Worm (Caenorhabditis elegans) whole organism, L3 larva: ENCODE results near the gene Y57A10B.7.

ENCODE experiments used
- R02D3.7 ChIP-seq: fragments of 150-350 bp; optimal IDR thresholded peaks from 2 replicates; lab custom pipeline; 2014; ENCODE audit warnings: missing biosample characterization, missing genetic modification characterization
- ZK546.5 ChIP-seq: sonication (generic microtip); optimal IDR thresholded peaks from 2 replicates; lab custom pipeline; 2017; ENCODE audit warnings: missing biosample characterization, missing genetic modification characterization
- aly-2 ChIP-seq: fragments of 150-350 bp; optimal IDR thresholded peaks from 2 replicates; lab custom pipeline; 2014; ENCODE audit warnings: missing biosample characterization, missing genetic modification characterization
- ama-1 ChIP-seq: fragments of 150-350 bp; optimal IDR thresholded peaks from 2 replicates; lab custom pipeline; 2018
- ceh-16 ChIP-seq: sonication (generic microtip); optimal IDR thresholded peaks from 2 replicates; lab custom pipeline; 2017; ENCODE audit warnings: missing biosample characterization, missing genetic modification characterization
- ceh-28 ChIP-seq: fragments of 150-350 bp; optimal IDR thresholded peaks from 2 replicates; lab custom pipeline; 2014; ENCODE audit warnings: missing biosample characterization, missing genetic modification reagents, missing genetic modification characterization
- ceh-82 ChIP-seq: fragments of 150-350 bp; optimal IDR thresholded peaks from 2 replicates; lab custom pipeline; 2014; ENCODE audit warnings: missing biosample characterization, missing genetic modification characterization
- ceh-9 ChIP-seq: sonication (generic microtip); optimal IDR thresholded peaks from 2 replicates; lab custom pipeline; 2018; ENCODE audit warnings: missing biosample characterization, missing genetic modification characterization
- daf-12 ChIP-seq: fragments of 150-350 bp; optimal IDR thresholded peaks from 2 replicates; lab custom pipeline; 2014; ENCODE audit warnings: missing biosample characterization, missing genetic modification reagents, missing genetic modification characterization
- egl-27 ChIP-seq: sonication (generic microtip); optimal IDR thresholded peaks from 4 replicates; lab custom pipeline; 2017; ENCODE audit warnings: missing biosample characterization, missing genetic modification reagents, missing genetic modification characterization
- elt-1 ChIP-seq: fragments of 150-350 bp; optimal IDR thresholded peaks from 2 replicates; lab custom pipeline; 2014; ENCODE audit warnings: missing biosample characterization, missing genetic modification characterization
- elt-2 ChIP-seq: sonication (generic microtip); optimal IDR thresholded peaks from 2 replicates; lab custom pipeline; 2016; ENCODE audit warnings: missing genetic modification reagents, mild to moderate bottlenecking, missing genetic modification characterization, missing compliant biosample characterization
- fkh-10 ChIP-seq: sonication (generic microtip); optimal IDR thresholded peaks from 2 replicates; lab custom pipeline; 2017; ENCODE audit warnings: missing biosample characterization, missing genetic modification reagents, missing genetic modification characterization
- fos-1 ChIP-seq: fragments of 150-350 bp; optimal IDR thresholded peaks from 2 replicates; lab custom pipeline; 2014; ENCODE audit warnings: missing biosample characterization, missing genetic modification characterization
- jun-1 ChIP-seq: fragments of 150-350 bp; optimal IDR thresholded peaks from 2 replicates; lab custom pipeline; 2014; ENCODE audit warnings: missing biosample characterization, missing genetic modification reagents, missing genetic modification characterization
- lin-15B ChIP-seq: fragments of 150-350 bp; optimal IDR thresholded peaks from 2 replicates; lab custom pipeline; 2014; ENCODE audit warnings: missing biosample characterization, missing genetic modification characterization
- lin-39 ChIP-seq: fragments of 150-350 bp; optimal IDR thresholded peaks from 2 replicates; lab custom pipeline; 2018; ENCODE audit warnings: missing biosample characterization, missing genetic modification reagents, missing genetic modification characterization
- lsy-12 ChIP-seq: sonication (generic microtip); optimal IDR thresholded peaks from 2 replicates; lab custom pipeline; 2016; ENCODE audit warnings: mild to moderate bottlenecking, missing genetic modification characterization, missing compliant biosample characterization
- mdl-1 ChIP-seq: fragments of 150-350 bp; optimal IDR thresholded peaks from 2 replicates; lab custom pipeline; 2014; ENCODE audit warnings: missing biosample characterization, missing genetic modification characterization
- mml-1 ChIP-seq: fragments of 150-350 bp; sonication (generic microtip); optimal IDR thresholded peaks from 3 replicates; lab custom pipeline; 2014; ENCODE audit warnings: missing biosample characterization, missing genetic modification characterization
- nfya-1 ChIP-seq: sonication (generic microtip); optimal IDR thresholded peaks from 2 replicates; lab custom pipeline; 2017; ENCODE audit warnings: missing genetic modification characterization, mild to moderate bottlenecking, missing compliant biosample characterization, antibody characterized with exemption, moderate library complexity; ENCODE audit not compliant: insufficient read depth
- nhr-12 ChIP-seq: fragments of 150-350 bp; optimal IDR thresholded peaks from 2 replicates; lab custom pipeline; 2014; ENCODE audit warnings: missing biosample characterization, missing genetic modification characterization
- nhr-23 ChIP-seq: fragments of 150-350 bp; optimal IDR thresholded peaks from 2 replicates; lab custom pipeline; 2014; ENCODE audit warnings: missing biosample characterization, missing genetic modification reagents, missing genetic modification characterization
- nhr-25 ChIP-seq: sonication (generic microtip); optimal IDR thresholded peaks from 2 replicates; lab custom pipeline; 2017; ENCODE audit warnings: missing biosample characterization, missing genetic modification characterization
- nhr-28 ChIP-seq: fragments of 150-350 bp; optimal IDR thresholded peaks from 2 replicates; lab custom pipeline; 2014; ENCODE audit warnings: missing biosample characterization, missing genetic modification characterization
- nhr-43 ChIP-seq: sonication (generic microtip); optimal IDR thresholded peaks from 2 replicates; lab custom pipeline; 2016; ENCODE audit warnings: mild to moderate bottlenecking, missing genetic modification characterization, missing compliant biosample characterization; ENCODE audit not compliant: poor library complexity, severe bottlenecking
- nhr-67 ChIP-seq: fragments of 150-350 bp; optimal IDR thresholded peaks from 2 replicates; lab custom pipeline; 2014; ENCODE audit warnings: missing biosample characterization, missing genetic modification characterization
- nhr-77 ChIP-seq: fragments of 150-350 bp; optimal IDR thresholded peaks from 2 replicates; lab custom pipeline; 2014; ENCODE audit warnings: missing biosample characterization, missing genetic modification characterization
- pha-4 ChIP-seq: fragments of 150-350 bp; optimal IDR thresholded peaks from 2 replicates; lab custom pipeline; 2014; ENCODE audit warnings: missing biosample characterization, missing genetic modification reagents, missing genetic modification characterization
- pqm-1 ChIP-seq: fragments of 150-350 bp; optimal IDR thresholded peaks from 2 replicates; lab custom pipeline; 2017; ENCODE audit warnings: missing biosample characterization, missing genetic modification characterization, inconsistent platforms
- sea-2 ChIP-seq: fragments of 150-350 bp; sonication (generic microtip); optimal IDR thresholded peaks from 4 replicates; lab custom pipeline; 2014; ENCODE audit warnings: missing biosample characterization, missing genetic modification reagents, missing genetic modification characterization
- skn-1 ChIP-seq: fragments of 150-350 bp; optimal IDR thresholded peaks from 2 replicates; lab custom pipeline; 2014; ENCODE audit warnings: missing biosample characterization, missing genetic modification characterization
- snpc-4 ChIP-seq: fragments of 150-350 bp; optimal IDR thresholded peaks from 2 replicates; lab custom pipeline; 2014; ENCODE audit warnings: missing biosample characterization, missing genetic modification characterization
- tbx-2 ChIP-seq: sonication (generic microtip); optimal IDR thresholded peaks from 2 replicates; lab custom pipeline; 2016; ENCODE audit warnings: mild to moderate bottlenecking, missing genetic modification characterization, missing compliant biosample characterization
- unc-39 ChIP-seq: sonication (generic microtip); optimal IDR thresholded peaks from 4 replicates; lab custom pipeline; 2017; ENCODE audit warnings: missing biosample characterization, missing genetic modification characterization
- unc-62 ChIP-seq: fragments of 150-350 bp; sonication (generic microtip); optimal IDR thresholded peaks from 4 replicates; lab custom pipeline; 2014; ENCODE audit warnings: missing biosample characterization, missing genetic modification reagents, missing genetic modification characterization
- ztf-11 ChIP-seq: fragments of 150-350 bp; optimal IDR thresholded peaks from 2 replicates; lab custom pipeline; 2014; ENCODE audit warnings: missing biosample characterization, missing genetic modification characterization
- ztf-4 ChIP-seq: fragments of 150-350 bp; optimal IDR thresholded peaks from 2 replicates; lab custom pipeline; 2014; ENCODE audit warnings: missing biosample characterization, missing genetic modification characterization

Y57A10B.7 gene

DNA sequence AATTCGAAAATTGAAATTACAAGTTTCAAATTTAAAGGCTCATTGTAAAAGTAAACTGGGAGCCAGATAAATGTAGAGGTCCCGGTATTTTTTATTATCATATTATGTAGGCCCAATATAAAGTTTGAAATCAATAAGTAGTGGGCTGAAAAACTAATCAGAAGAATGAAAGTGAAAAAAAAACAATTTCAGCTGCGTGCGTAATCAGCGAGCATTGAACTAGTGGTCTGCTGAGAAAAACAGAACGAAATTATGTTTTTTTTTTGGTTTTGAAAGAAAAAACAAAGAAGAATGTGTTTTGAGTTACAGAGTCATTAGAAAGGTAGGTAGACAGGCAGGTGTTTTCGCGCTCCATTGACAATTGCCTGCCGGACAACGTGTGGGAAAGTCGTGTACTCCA is 15.1 kb upstream of the Y57A10B.7 start, which contains the start of gene sre-31:
Gene sre-31 (minus strand): TSS at position 101 of the 400 bp plus-strand sequence.
- TF ChIP-seq unc-62 (GFP tag; lab: Kevin White, UChicago) = no peak
- TF ChIP-seq nhr-67 (tag; lab: Kevin White, UChicago) = no peak
- no peak for TF ChIP-seq mdl-1
- TF ChIP-seq ama-1 (lab: Kevin White, UChicago) = no peak
- TF ChIP-seq ceh-16 (tag; lab: Kevin White, UChicago) = no peak

ce11 chrII:12406394-12406793 is 12.8 kb upstream of the Y57A10B.7 start, which contains the start of gene sre-30:
TSS of gene sre-30 (minus strand) at chrII:12406494.
- TF ChIP-seq elt-2 (tag; lab: Kevin White, UChicago) (no peak), mdl-1 (no peak), snpc-4 (no peak), nhr-67 (tag; lab: Kevin White, UChicago) (no peak), aly-2 (tag; lab: Kevin White, UChicago) (no peak), fos-1 (no peak), egl-27 (tag; lab: Kevin White, UChicago) (no peak), nfya-1 (no peak), R02D3.7 (tag; lab: Kevin White, UChicago) (no peak), ceh-9 (tag; lab: Kevin White, UChicago) (no peak), ceh-16 (tag; lab: Kevin White, UChicago) (no peak), ztf-4 (tag; lab: Kevin White, UChicago) (no peak), lin-15B (no peak), jun-1 (tag; lab: Kevin White, UChicago) (no peak), unc-62 (GFP tag; lab: Kevin White, UChicago) (no peak), nhr-12 (tag; lab: Kevin White, UChicago) (no peak), pha-4 (tag; lab: Kevin White, UChicago) (no peak), fkh-10 (GFP tag; lab: Kevin White, UChicago) (no peak), nhr-77 (tag; lab: Kevin White, UChicago) (no peak), nhr-28 (tag; lab: Kevin White, UChicago) (no peak)

- TF ChIP-seq ceh-82 (tag; lab: Kevin White, UChicago) (no peak), skn-1 (tag; lab: Kevin White, UChicago) (no peak), nhr-77 (tag; lab: Kevin White, UChicago) (no peak)
Measured at ce11 chrII:12401791-12402190, 8.2 kb upstream of the Y57A10B.7 start, which contains the start of gene sre-29. TSS of gene sre-29 (minus strand) at chrII:12401891.

DNA sequence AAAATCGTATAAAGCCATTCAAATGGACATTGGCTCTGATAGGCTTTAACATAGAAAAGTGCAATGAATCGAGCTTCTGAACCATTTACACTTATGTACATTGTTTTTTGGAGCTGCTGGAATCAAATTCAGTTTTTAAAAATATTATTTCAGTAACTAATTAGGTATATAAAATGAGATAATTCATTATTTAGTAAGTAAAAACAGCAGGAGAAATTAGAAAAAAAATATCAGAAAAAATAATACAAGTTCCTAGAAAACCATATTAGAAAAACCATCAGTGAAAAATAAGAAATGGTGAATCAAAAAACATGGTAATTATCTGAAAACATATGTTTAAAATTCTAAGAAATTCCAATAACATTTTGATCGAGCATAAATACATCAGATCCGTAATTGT is 4.1 kb upstream of the Y57A10B.7 start, which contains the start of gene F57G9.7:
Gene F57G9.7 (minus strand): TSS at position 101 of the 400 bp plus-strand sequence.
- TF ChIP-seq tbx-2 (tag; lab: Kevin White, UChicago) = no peak
- no peak for TF ChIP-seq nhr-43 (tag; lab: Kevin White, UChicago)
- no peak for TF ChIP-seq ceh-9 (tag; lab: Kevin White, UChicago)
- no peak for TF ChIP-seq mml-1 (tag; lab: Kevin White, UChicago)
- no peak for TF ChIP-seq elt-1 (tag; lab: Kevin White, UChicago)
- TF ChIP-seq nfya-1 = no peak
- no peak for TF ChIP-seq nhr-28 (tag; lab: Kevin White, UChicago)
- no peak for TF ChIP-seq daf-12 (tag; lab: Kevin White, UChicago)
- no peak for TF ChIP-seq mdl-1

ce11 chrII:12394138-12394537 is 548 bp upstream of the Y57A10B.7 start:
- TF ChIP-seq ceh-28 = peak; percentile 91
- no peak for TF ChIP-seq nhr-23
- TF ChIP-seq mdl-1 = no peak
- TF ChIP-seq, all 47 proteins: peak for 1

ce11 chrII:12389783-12390182 is 3.8 kb downstream of the Y57A10B.7 start, which contains the start of gene Y57A10B.6:
TSS of gene Y57A10B.6 (plus strand) at chrII:12390083.
- TF ChIP-seq mml-1 (tag; lab: Kevin White, UChicago) (no peak), nhr-25 (tag; lab: Kevin White, UChicago) (no peak), sea-2 (no peak), ztf-11 (tag; lab: Kevin White, UChicago) (no peak), lin-39 (tag; lab: Kevin White, UChicago) (no peak), jun-1 (tag; lab: Kevin White, UChicago) (no peak), ceh-82 (tag; lab: Kevin White, UChicago) (no peak), pha-4 (tag; lab: Kevin White, UChicago) (no peak), pqm-1 (tag; lab: Kevin White, UChicago) (no peak), tbx-2 (tag; lab: Kevin White, UChicago) (no peak), ZK546.5 (tag; lab: Kevin White, UChicago) (no peak), snpc-4 (no peak), elt-2 (tag; lab: Kevin White, UChicago) (no peak), nhr-12 (tag; lab: Kevin White, UChicago) (no peak), unc-39 (tag; lab: Kevin White, UChicago) (no peak), nhr-23 (no peak), aly-2 (tag; lab: Kevin White, UChicago) (no peak), lsy-12 (tag; lab: Kevin White, UChicago) (no peak), fos-1 (no peak), lin-15B (no peak)
